Worm (Caenorhabditis elegans) whole organism, L2 larva: ENCODE results near the gene cgt-2.

ENCODE experiments used
- ZK546.5 ChIP-seq: sonication (generic microtip); optimal IDR thresholded peaks from 2 replicates; lab custom pipeline; 2017; ENCODE audit warnings: missing biosample characterization, missing genetic modification characterization
- blmp-1 ChIP-seq: sonication (generic microtip); optimal IDR thresholded peaks from 2 replicates; lab custom pipeline; 2017; ENCODE audit warnings: missing genetic modification characterization, mild to moderate bottlenecking, missing compliant biosample characterization, antibody characterized with exemption, moderate library complexity; ENCODE audit not compliant: insufficient read depth
- egl-27 ChIP-seq: sonication (generic microtip); optimal IDR thresholded peaks from 3 replicates; lab custom pipeline; 2017; ENCODE audit warnings: missing biosample characterization, missing genetic modification reagents, missing genetic modification characterization
- lin-13 ChIP-seq: fragments of 150-350 bp; optimal IDR thresholded peaks from 2 replicates; lab custom pipeline; 2014; ENCODE audit warnings: missing biosample characterization, missing genetic modification reagents, missing genetic modification characterization
- lsy-2 ChIP-seq, 2 experiments: fragments of 150-350 bp in 1 of 2; sonication (generic microtip) in 1 of 2; optimal IDR thresholded peaks; 2 replicates each; lab custom pipeline; 2014 to 2017; ENCODE audit warnings: missing biosample characterization in 2 of 2, missing genetic modification characterization in 2 of 2
- nhr-77 ChIP-seq: fragments of 150-350 bp; optimal IDR thresholded peaks from 2 replicates; lab custom pipeline; 2014; ENCODE audit warnings: missing biosample characterization, missing genetic modification characterization
- sma-9 ChIP-seq, 2 experiments: fragments of 150-350 bp in 1 of 2; sonication (generic microtip) in 1 of 2; optimal IDR thresholded peaks; 2 replicates each; lab custom pipeline; 2014 to 2016; ENCODE audit warnings: missing genetic modification characterization in 2 of 2, mild to moderate bottlenecking in 1 of 2, missing biosample characterization in 1 of 2, missing compliant biosample characterization in 1 of 2, missing genetic modification reagents in 1 of 2, moderate library complexity in 1 of 2
- unc-62 ChIP-seq: fragments of 150-350 bp; optimal IDR thresholded peaks from 2 replicates; lab custom pipeline; 2014; ENCODE audit warnings: missing biosample characterization, missing genetic modification reagents, missing genetic modification characterization
- ztf-11 ChIP-seq: sonication (generic microtip); optimal IDR thresholded peaks from 2 replicates; lab custom pipeline; 2017; ENCODE audit warnings: missing biosample characterization, missing genetic modification characterization

DNA sequence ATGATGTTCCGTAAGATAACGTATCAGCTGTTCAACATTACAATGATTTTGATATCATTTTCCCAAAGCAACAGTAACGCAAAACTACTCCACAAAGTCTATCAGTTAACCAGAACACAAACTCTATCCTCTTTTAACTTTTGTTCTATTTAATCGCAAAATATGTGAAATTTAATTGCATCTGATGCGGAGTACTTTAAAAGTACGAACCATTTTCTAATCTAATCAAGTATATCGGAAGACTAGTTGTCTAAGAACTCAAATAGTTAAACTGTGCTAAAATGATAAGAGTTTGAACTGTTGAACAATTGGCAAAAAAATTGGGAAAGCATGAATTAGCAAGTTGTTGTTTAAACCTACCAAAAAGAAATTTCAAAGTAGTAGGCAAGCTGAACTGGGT is 13.5 kb upstream of the cgt-2 start:
- TF ChIP-seq lin-13 (GFP tag; lab: Kevin White, UChicago) (no peak), blmp-1 (tag; lab: Kevin White, UChicago) (no peak), nhr-77 (tag; lab: Kevin White, UChicago) (no peak), ZK546.5 (no peak), lsy-2 (tag; optimal IDR thresholded peaks at IDR 0.05; lab: Kevin White, UChicago) (no peak), egl-27 (tag; lab: Kevin White, UChicago) (no peak), sma-9 (GFP tag; optimal IDR thresholded peaks at IDR 0.05; lab: Kevin White, UChicago) (no peak), sma-9 (tag; optimal IDR thresholded peaks at IDR 0.05; lab: Kevin White, UChicago) (no peak), unc-62 (GFP tag; lab: Kevin White, UChicago) (no peak), ztf-11 (no peak)
